Worm (Caenorhabditis elegans): ENCODE results near the gene F40G9.12.
A peak's percentile ranks its signal among the peaks of the same experiment; 100 is the strongest.

Gene F40G9.12

ce11 chrIII:183072-183471, 11.4 kb downstream of the F40G9.12 start:
- TF ChIP-seq elt-2 (tag; optimal IDR thresholded peaks at IDR 0.05) (peak; percentile 70), syd-9 (tag; optimal IDR thresholded peaks at IDR 0.05) (no peak)

ce11 chrIII:184335-184734, 12.7 kb downstream of the F40G9.12 start:
- TF ChIP-seq pax-1 (tag; optimal IDR thresholded peaks at IDR 0.05) (no peak), nhr-232 (tag; optimal IDR thresholded peaks at IDR 0.05) (no peak), ceh-6 (GFP tag; optimal IDR thresholded peaks at IDR 0.05) (no peak), ztf-16 (tag; optimal IDR thresholded peaks at IDR 0.05) (no peak), hlh-30 (tag; optimal IDR thresholded peaks at IDR 0.05; ENCODE audit: insufficient read depth) (no peak), unc-55 (GFP tag; optimal IDR thresholded peaks at IDR 0.05) (no peak), ceh-22 (tag; optimal IDR thresholded peaks at IDR 0.05) (no peak), elt-2 (tag; optimal IDR thresholded peaks at IDR 0.05) (no peak), pha-4 (tag; optimal IDR thresholded peaks at IDR 0.05) (no peak), K02D7.2 (tag; optimal IDR thresholded peaks at IDR 0.05) (no peak), dve-1 (tag; optimal IDR thresholded peaks at IDR 0.05) (no peak), hlh-8 (tag; optimal IDR thresholded peaks at IDR 0.05) (no peak), ceh-24 (tag; optimal IDR thresholded peaks at IDR 0.05) (no peak)

- TF ChIP-seq sdc-2 (tag; optimal IDR thresholded peaks at IDR 0.05) (no peak), ceh-31 (tag; optimal IDR thresholded peaks at IDR 0.05) (no peak), ceh-24 (tag; optimal IDR thresholded peaks at IDR 0.05) (no peak), ets-4 (tag; optimal IDR thresholded peaks at IDR 0.05) (no peak), pros-1 (tag; optimal IDR thresholded peaks at IDR 0.05) (no peak), npax-4 (tag; optimal IDR thresholded peaks at IDR 0.05) (no peak), pha-4 (tag; optimal IDR thresholded peaks at IDR 0.05) (no peak), lim-6 (tag; optimal IDR thresholded peaks at IDR 0.05) (no peak), lin-11 (tag; optimal IDR thresholded peaks at IDR 0.05) (no peak), ztf-16 (tag; optimal IDR thresholded peaks at IDR 0.05) (no peak), ceh-9 (tag; optimal IDR thresholded peaks at IDR 0.05) (no peak), fkh-10 (GFP tag; optimal IDR thresholded peaks at IDR 0.05) (no peak), mec-3 (tag; optimal IDR thresholded peaks at IDR 0.05; ENCODE audit: borderline replicate concordance) (no peak), pqm-1 (tag; optimal IDR thresholded peaks at IDR 0.05) (no peak)
These were observed 16.2 kb downstream of the F40G9.12 start, which contains the start of gene mxl-2 for ce11 chrIII:187829-188228. Gene mxl-2 (minus strand): TSS chrIII:188131.

- TF ChIP-seq ceh-24 (tag; optimal IDR thresholded peaks at IDR 0.05) (no peak), ceh-48 (tag; optimal IDR thresholded peaks at IDR 0.05) (peak; percentile 53), ama-1 (optimal IDR thresholded peaks at IDR 0.05) (no peak), zip-5 (tag; optimal IDR thresholded peaks at IDR 0.05) (no peak), ceh-2 (tag; optimal IDR thresholded peaks at IDR 0.05) (no peak), hlh-30 (tag; optimal IDR thresholded peaks at IDR 0.05; ENCODE audit: insufficient read depth) (no peak)
These were observed 16.8 kb downstream of the F40G9.12 start, which contains the start of gene ubc-20 for ce11 chrIII:188426-188888. Gene ubc-20 (plus strand): TSS chrIII:188838.

ce11 chrIII:189280-189679, 17.6 kb downstream of the F40G9.12 start:
- no peak for TF ChIP-seq che-1 (tag; optimal IDR thresholded peaks at IDR 0.05)
- no peak for TF ChIP-seq mec-3 (tag; optimal IDR thresholded peaks at IDR 0.05; ENCODE audit: borderline replicate concordance)
- TF ChIP-seq elt-2 (tag; optimal IDR thresholded peaks at IDR 0.05) = no peak
- TF ChIP-seq ceh-9 (tag; optimal IDR thresholded peaks at IDR 0.05) = no peak
- no peak for TF ChIP-seq sdc-2 (tag; optimal IDR thresholded peaks at IDR 0.05)
- no peak for TF ChIP-seq madf-2 (tag; optimal IDR thresholded peaks at IDR 0.05)
- no peak for TF ChIP-seq ztf-16 (tag; optimal IDR thresholded peaks at IDR 0.05)
- no peak for TF ChIP-seq sox-2 (GFP tag; IDR thresholded peaks at IDR 0.05)
- TF ChIP-seq pha-2 (tag; optimal IDR thresholded peaks at IDR 0.05) = no peak
- TF ChIP-seq hlh-30 (tag; optimal IDR thresholded peaks at IDR 0.05; ENCODE audit: insufficient read depth) = no peak
- no peak for TF ChIP-seq gmeb-2 (tag; optimal IDR thresholded peaks at IDR 0.05)
- TF ChIP-seq ceh-31 (tag; optimal IDR thresholded peaks at IDR 0.05) = no peak

Measured in whole organism, late embryonic.